Fruit fly (Drosophila melanogaster) whole organism, embryonic: ENCODE measurements around the gene Lmpt.

Experiments
- Atf6 ChIP-seq: fragments of 200-800 bp; sonication (Bioruptor generic); IDR thresholded peaks from 2 replicates; pipeline ENCODE4 v1.3.6; 2022; ENCODE audit warnings: missing biosample characterization, missing genetic modification characterization
- CG10147 ChIP-seq: fragments of 200-800 bp; sonication (Bioruptor generic); optimal IDR thresholded peaks from 2 replicates; lab custom pipeline; 2019; ENCODE audit warnings: missing biosample characterization, mild to moderate bottlenecking, missing genetic modification characterization, moderate library complexity
- CG10979 ChIP-seq: fragments of 200-800 bp; sonication (Bioruptor generic); optimal IDR thresholded peaks from 2 replicates; lab custom pipeline; 2018; ENCODE audit warnings: missing biosample characterization, mild to moderate bottlenecking, missing genetic modification characterization, moderate library complexity
- CG12104 ChIP-seq: fragments of 200-800 bp; sonication (Bioruptor generic); optimal IDR thresholded peaks from 3 replicates; lab custom pipeline; 2016; ENCODE audit warnings: missing biosample characterization, missing genetic modification characterization
- CG15514 ChIP-seq: fragments of 200-800 bp; sonication (Bioruptor generic); optimal IDR thresholded peaks from 3 replicates; lab custom pipeline; 2017; ENCODE audit warnings: missing biosample characterization, missing genetic modification characterization, mild to moderate bottlenecking, moderate library complexity, missing genetic modification reagents
- CG1602 ChIP-seq: fragments of 200-800 bp; sonication (Bioruptor generic); optimal IDR thresholded peaks from 3 replicates; lab custom pipeline; 2016; ENCODE audit warnings: missing biosample characterization, missing genetic modification characterization
- CG16779 ChIP-seq: fragments of 200-800 bp; sonication (Bioruptor generic); IDR thresholded peaks from 2 replicates; pipeline ENCODE4 v1.3.6; 2022; ENCODE audit warnings: missing biosample characterization, missing genetic modification characterization
- CG17186 ChIP-seq: fragments of 200-800 bp; sonication (Bioruptor generic); optimal IDR thresholded peaks from 3 replicates; lab custom pipeline; 2017; ENCODE audit warnings: missing biosample characterization, missing genetic modification reagents, missing genetic modification characterization
- CG1792 ChIP-seq: fragments of 200-800 bp; sonication (Bioruptor generic); optimal IDR thresholded peaks from 2 replicates; lab custom pipeline; 2016; ENCODE audit warnings: missing biosample characterization, missing genetic modification characterization
- CG18599 ChIP-seq: fragments of 200-800 bp; sonication (Bioruptor generic); optimal IDR thresholded peaks from 3 replicates; lab custom pipeline; 2017; ENCODE audit warnings: missing biosample characterization, missing genetic modification characterization, mild to moderate bottlenecking, moderate library complexity, missing genetic modification reagents
- CG18619 ChIP-seq: fragments of 200-800 bp; sonication (Bioruptor generic); optimal IDR thresholded peaks from 3 replicates; lab custom pipeline; 2017; ENCODE audit warnings: missing biosample characterization, mild to moderate bottlenecking, missing genetic modification characterization
- CG31388 ChIP-seq: fragments of 200-800 bp; sonication (Bioruptor generic); optimal IDR thresholded peaks from 2 replicates; lab custom pipeline; 2016; ENCODE audit warnings: missing biosample characterization, missing genetic modification characterization
- CG3163 ChIP-seq: fragments of 200-800 bp; sonication (Bioruptor generic); optimal IDR thresholded peaks from 3 replicates; lab custom pipeline; 2016; ENCODE audit warnings: missing biosample characterization, missing genetic modification characterization
- CG34224 ChIP-seq: fragments of 200-800 bp; sonication (Bioruptor generic); IDR thresholded peaks from 3 replicates; pipeline ENCODE4 v1.3.6; 2022; ENCODE audit warnings: missing biosample characterization, missing genetic modification characterization; ENCODE audit not compliant: partially characterized antibody
- CG34422 ChIP-seq: fragments of 200-800 bp; sonication (Bioruptor generic); IDR thresholded peaks from 3 replicates; pipeline ENCODE4 v1.3.6; 2022; ENCODE audit warnings: missing biosample characterization, missing genetic modification characterization
- CG4617 ChIP-seq: fragments of 200-800 bp; sonication (Bioruptor generic); optimal IDR thresholded peaks from 3 replicates; lab custom pipeline; 2016; ENCODE audit warnings: missing biosample characterization, missing genetic modification characterization, borderline replicate concordance
- CG4820 ChIP-seq: fragments of 200-800 bp; sonication (Bioruptor generic); optimal IDR thresholded peaks from 3 replicates; lab custom pipeline; 2016; ENCODE audit warnings: missing biosample characterization, missing genetic modification characterization
- CG6689 ChIP-seq: fragments of 200-800 bp; sonication (Bioruptor generic); IDR thresholded peaks from 2 replicates; pipeline ENCODE4 v1.3.6; 2022; ENCODE audit warnings: missing biosample characterization, missing genetic modification characterization
- CG7786 ChIP-seq: fragments of 200-800 bp; sonication (Bioruptor generic); optimal IDR thresholded peaks from 2 replicates; lab custom pipeline; 2016; ENCODE audit warnings: missing biosample characterization, missing genetic modification characterization
- CG7987 ChIP-seq: fragments of 200-800 bp; sonication (Bioruptor generic); optimal IDR thresholded peaks from 2 replicates; lab custom pipeline; 2018; ENCODE audit warnings: missing biosample characterization, mild to moderate bottlenecking, missing genetic modification characterization, moderate library complexity
- CTCF ChIP-seq: fragments of 200-800 bp; sonication (Bioruptor generic); optimal IDR thresholded peaks from 2 replicates; lab custom pipeline; 2017; ENCODE audit warnings: missing biosample characterization, mild to moderate bottlenecking, missing genetic modification characterization, moderate library complexity
- Dbx ChIP-seq: fragments of 200-800 bp; sonication (Bioruptor generic); IDR thresholded peaks from 3 replicates; pipeline ENCODE4 v1.3.6; 2022; ENCODE audit warnings: missing biosample characterization, missing genetic modification characterization
- Doc3 ChIP-seq: fragments of 200-800 bp; sonication (Bioruptor generic); IDR thresholded peaks from 3 replicates; pipeline ENCODE4 v1.3.6; 2022; ENCODE audit warnings: missing biosample characterization, missing genetic modification characterization; ENCODE audit not compliant: partially characterized antibody
- Ets65A ChIP-seq: fragments of 200-800 bp; sonication (Bioruptor generic); peaks from one replicate; lab custom pipeline; 2016; ENCODE audit warnings: missing biosample characterization, missing genetic modification characterization
- HLH4C ChIP-seq: fragments of 200-800 bp; sonication (Bioruptor generic); IDR thresholded peaks from 3 replicates; pipeline ENCODE4 v1.3.6; 2022; ENCODE audit warnings: missing biosample characterization, missing genetic modification characterization; ENCODE audit not compliant: partially characterized antibody
- Lhr ChIP-seq: fragments of 200-800 bp; sonication (Bioruptor generic); optimal IDR thresholded peaks from 3 replicates; lab custom pipeline; 2017; ENCODE audit warnings: mild to moderate bottlenecking, missing biosample characterization, missing genetic modification reagents, missing genetic modification characterization
- Med ChIP-seq: fragments of 200-800 bp; sonication (Bioruptor generic); peaks from one replicate; lab custom pipeline; 2016; ENCODE audit warnings: missing biosample characterization, missing genetic modification characterization, mild to moderate bottlenecking, inconsistent platforms, moderate library complexity
- Pdp1 ChIP-seq, 2 experiments: fragments of 200-800 bp; sonication (Bioruptor generic); optimal IDR thresholded peaks; 3 replicates each; lab custom pipeline; 2016; ENCODE audit warnings: missing biosample characterization in 2 of 2, missing genetic modification characterization in 2 of 2, mild to moderate bottlenecking in 1 of 2, moderate library complexity in 1 of 2
- Rx ChIP-seq: fragments of 200-800 bp; sonication (Bioruptor generic); IDR thresholded peaks from 2 replicates; pipeline ENCODE4 v1.3.6; 2022; ENCODE audit warnings: missing biosample characterization, missing genetic modification characterization
- Sin3A ChIP-seq: fragments of >200 bp; optimal IDR thresholded peaks from 2 replicates; lab custom pipeline; 2018
- chif ChIP-seq, 2 experiments: fragments of 200-800 bp; sonication (Bioruptor generic); optimal IDR thresholded peaks; 3 replicates each; lab custom pipeline; 2016; ENCODE audit warnings: missing biosample characterization in 2 of 2, missing genetic modification characterization in 2 of 2
- crol ChIP-seq: fragments of 200-800 bp; sonication (Bioruptor generic); IDR thresholded peaks from 2 replicates; pipeline ENCODE4 v1.3.6; 2022; ENCODE audit warnings: missing biosample characterization, missing genetic modification characterization
- cwo ChIP-seq: fragments of 200-800 bp; sonication (Bioruptor generic); optimal IDR thresholded peaks from 3 replicates; lab custom pipeline; 2017; ENCODE audit warnings: missing biosample characterization, missing genetic modification characterization, mild to moderate bottlenecking, moderate library complexity, missing genetic modification reagents
- ems ChIP-seq: fragments of 200-800 bp; sonication (Bioruptor generic); optimal IDR thresholded peaks from 3 replicates; lab custom pipeline; 2016; ENCODE audit warnings: missing biosample characterization, missing genetic modification characterization
- fd3F ChIP-seq: fragments of 200-800 bp; sonication (Bioruptor generic); optimal IDR thresholded peaks from 2 replicates; lab custom pipeline; 2018; ENCODE audit warnings: missing biosample characterization, mild to moderate bottlenecking, missing genetic modification characterization, moderate library complexity
- gsb ChIP-seq: fragments of 200-800 bp; sonication (Bioruptor generic); IDR thresholded peaks from 2 replicates; pipeline ENCODE4 v1.3.6; 2022; ENCODE audit warnings: missing biosample characterization, missing genetic modification characterization
- her ChIP-seq: fragments of 200-800 bp; sonication (Bioruptor generic); optimal IDR thresholded peaks from 2 replicates; lab custom pipeline; 2016; ENCODE audit warnings: missing biosample characterization, missing genetic modification characterization
- kni ChIP-seq: fragments of 200-800 bp; sonication (Bioruptor generic); optimal IDR thresholded peaks from 3 replicates; lab custom pipeline; 2017; ENCODE audit warnings: mild to moderate bottlenecking, missing biosample characterization, missing genetic modification reagents, missing genetic modification characterization
- lov ChIP-seq, 2 experiments: fragments of 200-800 bp in 1 of 2; fragments of >200 bp in 1 of 2; sonication (Bioruptor generic) in 1 of 2; IDR thresholded peaks in 1 of 2; optimal IDR thresholded peaks in 1 of 2; 2 replicates in 1 of 2; 3 replicates in 1 of 2; pipeline versions ENCODE4 v1.3.6 to Lab custom; 2017 to 2022; ENCODE audit warnings: missing biosample characterization in 1 of 2, missing genetic modification characterization in 1 of 2
- prd ChIP-seq, 3 experiments: fragments of >200 bp in 2 of 3; fragments of 200-800 bp in 1 of 3; sonication (Bioruptor generic) in 1 of 3; optimal IDR thresholded peaks in 2 of 3; IDR thresholded peaks in 1 of 3; 2 replicates in 2 of 3; 3 replicates in 1 of 3; pipeline versions ENCODE4 v1.3.6 to Lab custom; 2017 to 2022; ENCODE audit warnings: missing biosample characterization in 1 of 3, missing genetic modification characterization in 1 of 3
- sens ChIP-seq: fragments of 200-800 bp; sonication (Bioruptor generic); peaks from one replicate; lab custom pipeline; 2016; ENCODE audit warnings: missing biosample characterization, missing genetic modification characterization
- sr ChIP-seq: fragments of 200-800 bp; sonication (Bioruptor generic); IDR thresholded peaks from 3 replicates; pipeline ENCODE4 v1.3.6; 2022; ENCODE audit warnings: missing biosample characterization, missing genetic modification characterization
- sug ChIP-seq: fragments of 200-800 bp; optimal IDR thresholded peaks from 2 replicates; lab custom pipeline; 2019; ENCODE audit warnings: missing biosample characterization, mild to moderate bottlenecking, missing genetic modification characterization, moderate library complexity
- z ChIP-seq: fragments of 200-800 bp; sonication (Bioruptor generic); IDR thresholded peaks from 3 replicates; pipeline ENCODE4 v1.3.6; 2022; ENCODE audit warnings: missing biosample characterization, missing genetic modification characterization

The Lmpt gene

DNA sequence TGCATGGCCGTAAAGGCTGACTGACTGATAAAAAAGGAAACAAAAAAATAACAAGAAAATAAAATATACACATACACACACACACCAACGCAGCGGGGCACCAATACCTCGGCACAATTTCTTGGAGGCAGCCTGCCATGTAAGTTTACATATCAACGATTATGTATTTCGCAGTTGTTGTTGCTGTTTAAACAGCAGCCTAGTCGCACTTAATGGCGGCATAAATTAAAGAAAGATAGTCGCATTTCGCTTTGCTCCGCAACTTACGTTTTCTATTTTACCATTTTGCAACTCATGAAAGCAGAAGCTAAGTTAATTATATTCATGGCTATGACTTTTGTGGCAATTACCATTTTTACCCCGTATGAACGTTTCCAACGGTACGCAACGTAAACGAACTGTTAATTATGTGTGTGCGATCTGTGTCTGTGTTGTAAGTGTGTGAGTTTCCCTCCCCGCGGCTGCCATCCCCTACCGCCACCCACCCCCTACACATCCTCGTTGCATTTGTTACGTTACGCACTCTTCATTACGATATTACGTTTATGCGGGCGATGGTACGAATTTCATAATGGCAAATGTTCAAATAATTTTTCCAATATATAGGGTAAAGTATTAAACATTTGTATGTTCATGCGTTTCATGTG is 10.6 kb upstream of the Lmpt start (continued):
- TF ChIP-seq CG15514 (GFP tag; lab: Kevin White, UChicago) (peak; percentile 21), CG3163 (GFP tag; lab: Kevin White, UChicago) (no peak), Med (GFP tag; lab: Kevin White, UChicago) (peak; percentile 40), CG4820 (GFP tag; lab: Kevin White, UChicago) (peak; percentile 50), crol (GFP tag; lab: Robert Waterston, UW) (peak; percentile 92), Doc3 (GFP tag; lab: Robert Waterston, UW) (no peak), CG17186 (GFP tag; lab: Kevin White, UChicago) (no peak)
- TF ChIP-seq, all 482 proteins: peak for 19

DNA sequence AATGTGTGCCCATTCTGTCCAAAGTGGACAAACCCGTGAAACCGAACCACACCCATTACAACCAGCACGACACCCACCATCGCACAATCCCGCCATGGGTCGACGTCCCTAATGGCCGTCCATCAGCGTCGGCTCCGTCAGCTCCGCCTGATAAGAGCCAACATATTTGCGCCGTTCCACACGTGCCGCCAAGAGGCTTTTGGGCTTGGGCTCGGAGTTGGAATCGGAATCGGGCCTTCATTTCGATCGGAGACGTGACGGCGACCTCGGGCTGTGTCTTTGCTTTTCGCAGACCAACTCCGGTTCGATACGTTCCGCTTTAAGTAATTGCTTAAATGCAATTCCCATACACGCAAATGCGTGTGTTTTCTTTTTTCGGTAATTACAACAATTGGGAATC is 9.8 kb upstream of the Lmpt start:
- TF ChIP-seq kni (GFP tag; lab: Kevin White, UChicago) (peak; percentile 48), lov (optimal IDR thresholded peaks at IDR 0.05; lab: Kevin White, UChicago) (no peak), lov (GFP tag; IDR thresholded peaks at IDR 0.05; lab: Robert Waterston, UW) (0 out of 3 replicates have a peak, but pooled peaks have one; percentile 39), CG18599 (no peak), CG1792 (no peak), sr (0 out of 3 replicates have a peak, but pooled peaks have one; percentile 6), CG34422 (peak; percentile 14; the same call in 1 of the 3 replicates), Lhr (GFP tag; lab: Kevin White, UChicago) (no peak), sug (peak; percentile 24), gsb (GFP tag; lab: Robert Waterston, UW) (no peak), Ets65A (peak; percentile 54), cwo (GFP tag; lab: Kevin White, UChicago) (peak; percentile 88), CG10147 (GFP tag; lab: Kevin White, UChicago) (no peak), CG16779 (peak; percentile 47; the same call in 1 of the 2 replicates), CG31388 (no peak), ems (no peak), CG6689 (no peak)

DNA sequence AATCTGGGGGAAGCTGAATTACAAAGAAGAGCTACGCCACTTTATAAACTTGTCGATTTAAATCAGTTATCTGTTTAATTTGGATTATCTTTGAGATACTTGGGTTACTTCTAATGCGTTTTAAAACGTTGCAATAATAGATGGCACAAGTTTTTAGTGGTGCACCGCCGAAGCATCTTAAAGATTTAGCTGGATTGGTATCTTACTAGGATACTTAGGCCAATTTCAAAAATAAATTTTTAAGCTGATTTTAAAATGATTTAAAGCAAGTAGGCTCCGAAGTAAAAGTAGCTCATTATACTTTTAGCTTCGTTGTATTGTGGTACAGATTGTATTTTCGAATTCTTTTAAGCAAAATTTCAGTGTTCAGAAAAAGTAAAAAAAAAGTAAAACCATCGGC is 6.3 kb upstream of the Lmpt start, which contains the start of gene sinah:
Gene sinah, plus strand, starts transcription at position 301 of the 400 bp plus-strand sequence.
- no peak for TF ChIP-seq fd3F (GFP tag; lab: Kevin White, UChicago)
- no peak for TF ChIP-seq Pdp1 (GFP tag; optimal IDR thresholded peaks at IDR 0.05; lab: Kevin White, UChicago)
- no peak for TF ChIP-seq CG12104 (GFP tag; lab: Kevin White, UChicago)

DNA sequence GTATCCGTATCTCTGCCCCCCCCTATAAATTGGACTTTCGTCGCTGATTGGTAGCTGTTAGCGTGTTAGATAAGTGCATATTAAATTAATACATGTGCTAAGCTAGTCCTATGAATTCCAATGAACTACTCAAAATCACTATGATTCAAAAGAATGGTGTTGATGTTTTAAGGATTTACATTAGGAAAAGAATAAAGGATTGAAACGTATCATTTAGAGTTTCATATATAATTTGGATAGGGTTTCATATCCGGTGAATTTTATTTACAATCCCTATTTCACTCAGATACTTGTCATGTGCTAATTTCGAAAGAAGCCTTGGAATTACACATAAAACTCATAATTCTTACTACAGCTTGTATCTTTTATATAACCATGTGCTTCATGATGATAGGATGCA is 4.8 kb upstream of the Lmpt start, which contains the start of gene CG13029:
Gene CG13029, plus strand, starts transcription at position 301 of the 400 bp plus-strand sequence.
- TF ChIP-seq chif (GFP tag; optimal IDR thresholded peaks at IDR 0.05; lab: Kevin White, UChicago), result no peak
- TF ChIP-seq Pdp1 (GFP tag; optimal IDR thresholded peaks at IDR 0.05; lab: Kevin White, UChicago), result peak in 1 of 2 experiments; percentile 5
- TF ChIP-seq, all 482 proteins: peak for 1

DNA sequence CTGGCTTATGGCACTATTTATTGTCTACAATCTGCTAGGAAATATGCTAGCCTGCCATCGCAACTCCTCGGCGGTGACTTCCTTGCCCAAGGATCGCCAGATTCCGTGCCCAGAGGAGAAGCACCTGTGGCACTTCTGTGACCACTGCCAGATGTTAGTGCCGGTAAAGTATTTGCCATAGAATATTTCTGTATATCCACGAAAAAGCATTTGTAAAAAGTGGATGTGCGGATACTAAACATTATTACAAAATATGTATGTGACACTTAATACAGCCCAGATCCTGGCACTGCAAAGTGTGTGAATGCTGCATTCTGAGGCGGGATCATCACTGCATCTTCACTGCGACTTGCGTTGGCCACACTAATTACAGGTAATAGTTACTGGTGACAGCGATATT is 4.2 kb upstream of the Lmpt start:
- TF ChIP-seq CG4617 (GFP tag; lab: Kevin White, UChicago) (no peak), CG7987 (GFP tag; lab: Kevin White, UChicago) (no peak), Dbx (GFP tag; lab: Robert Waterston, UW) (no peak), prd (optimal IDR thresholded peaks at IDR 0.05; lab: Kevin White, UChicago) (no peak), prd (GFP tag; IDR thresholded peaks at IDR 0.05; lab: Robert Waterston, UW) (no peak), Rx (no peak), her (GFP tag; lab: Kevin White, UChicago) (no peak), CG34224 (no peak), Atf6 (GFP tag; lab: Robert Waterston, UW) (no peak), CG18619 (GFP tag; lab: Kevin White, UChicago) (no peak), CG10979 (no peak), HLH4C (GFP tag; lab: Robert Waterston, UW) (no peak), CG1602 (GFP tag; lab: Kevin White, UChicago) (no peak), CG18599 (no peak), CTCF (GFP tag; lab: Kevin White, UChicago) (no peak), CG7786 (GFP tag; lab: Kevin White, UChicago) (no peak), z (no peak), sens (GFP tag; lab: Kevin White, UChicago) (peak; percentile 66), Sin3A (lab: Kevin White, UChicago) (peak; percentile 74)
